Worm (Caenorhabditis elegans) whole organism, L3 larva: ENCODE results near the gene T01H3.2.

Source experiments
- R02D3.7 ChIP-seq: fragments of 150-350 bp; optimal IDR thresholded peaks from 2 replicates; lab custom pipeline; 2014; ENCODE audit warnings: missing biosample characterization, missing genetic modification characterization
- aly-2 ChIP-seq: fragments of 150-350 bp; optimal IDR thresholded peaks from 2 replicates; lab custom pipeline; 2014; ENCODE audit warnings: missing biosample characterization, missing genetic modification characterization
- ama-1 ChIP-seq: fragments of 150-350 bp; optimal IDR thresholded peaks from 2 replicates; lab custom pipeline; 2018
- ceh-16 ChIP-seq: sonication (generic microtip); optimal IDR thresholded peaks from 2 replicates; lab custom pipeline; 2017; ENCODE audit warnings: missing biosample characterization, missing genetic modification characterization
- ceh-28 ChIP-seq: fragments of 150-350 bp; optimal IDR thresholded peaks from 2 replicates; lab custom pipeline; 2014; ENCODE audit warnings: missing biosample characterization, missing genetic modification reagents, missing genetic modification characterization
- ceh-82 ChIP-seq: fragments of 150-350 bp; optimal IDR thresholded peaks from 2 replicates; lab custom pipeline; 2014; ENCODE audit warnings: missing biosample characterization, missing genetic modification characterization
- ceh-9 ChIP-seq: sonication (generic microtip); optimal IDR thresholded peaks from 2 replicates; lab custom pipeline; 2018; ENCODE audit warnings: missing biosample characterization, missing genetic modification characterization
- daf-12 ChIP-seq: fragments of 150-350 bp; optimal IDR thresholded peaks from 2 replicates; lab custom pipeline; 2014; ENCODE audit warnings: missing biosample characterization, missing genetic modification reagents, missing genetic modification characterization
- egl-5 ChIP-seq: fragments of 150-350 bp; optimal IDR thresholded peaks from 2 replicates; lab custom pipeline; 2017; ENCODE audit warnings: missing biosample characterization, missing genetic modification reagents, missing genetic modification characterization, inconsistent platforms
- elt-1 ChIP-seq: fragments of 150-350 bp; optimal IDR thresholded peaks from 2 replicates; lab custom pipeline; 2014; ENCODE audit warnings: missing biosample characterization, missing genetic modification characterization
- elt-2 ChIP-seq: sonication (generic microtip); optimal IDR thresholded peaks from 2 replicates; lab custom pipeline; 2016; ENCODE audit warnings: missing genetic modification reagents, mild to moderate bottlenecking, missing genetic modification characterization, missing compliant biosample characterization
- eor-1 ChIP-seq, 2 experiments: fragments of 150-350 bp; optimal IDR thresholded peaks; 2 replicates each; lab custom pipeline; 2014 to 2018; ENCODE audit warnings: missing biosample characterization in 2 of 2, missing genetic modification characterization in 2 of 2
- fkh-10 ChIP-seq: sonication (generic microtip); optimal IDR thresholded peaks from 2 replicates; lab custom pipeline; 2017; ENCODE audit warnings: missing biosample characterization, missing genetic modification reagents, missing genetic modification characterization
- fkh-2 ChIP-seq: fragments of 150-350 bp; optimal IDR thresholded peaks from 2 replicates; lab custom pipeline; 2014; ENCODE audit warnings: missing biosample characterization, missing genetic modification reagents, missing genetic modification characterization
- fos-1 ChIP-seq: fragments of 150-350 bp; optimal IDR thresholded peaks from 2 replicates; lab custom pipeline; 2014; ENCODE audit warnings: missing biosample characterization, missing genetic modification characterization
- hmg-11 ChIP-seq: sonication (generic microtip); optimal IDR thresholded peaks from 2 replicates; lab custom pipeline; 2016; ENCODE audit warnings: missing genetic modification characterization, missing compliant biosample characterization
- lin-15B ChIP-seq: fragments of 150-350 bp; optimal IDR thresholded peaks from 2 replicates; lab custom pipeline; 2014; ENCODE audit warnings: missing biosample characterization, missing genetic modification characterization
- lin-39 ChIP-seq: fragments of 150-350 bp; optimal IDR thresholded peaks from 2 replicates; lab custom pipeline; 2018; ENCODE audit warnings: missing biosample characterization, missing genetic modification reagents, missing genetic modification characterization
- lsy-12 ChIP-seq: sonication (generic microtip); optimal IDR thresholded peaks from 2 replicates; lab custom pipeline; 2016; ENCODE audit warnings: mild to moderate bottlenecking, missing genetic modification characterization, missing compliant biosample characterization
- nfya-1 ChIP-seq: sonication (generic microtip); optimal IDR thresholded peaks from 2 replicates; lab custom pipeline; 2017; ENCODE audit warnings: missing genetic modification characterization, mild to moderate bottlenecking, missing compliant biosample characterization, antibody characterized with exemption, moderate library complexity; ENCODE audit not compliant: insufficient read depth
- nhr-11 ChIP-seq: fragments of 150-350 bp; optimal IDR thresholded peaks from 2 replicates; lab custom pipeline; 2014; ENCODE audit warnings: missing biosample characterization, missing genetic modification characterization
- nhr-12 ChIP-seq: fragments of 150-350 bp; optimal IDR thresholded peaks from 2 replicates; lab custom pipeline; 2014; ENCODE audit warnings: missing biosample characterization, missing genetic modification characterization
- nhr-23 ChIP-seq: fragments of 150-350 bp; optimal IDR thresholded peaks from 2 replicates; lab custom pipeline; 2014; ENCODE audit warnings: missing biosample characterization, missing genetic modification reagents, missing genetic modification characterization
- nhr-28 ChIP-seq: fragments of 150-350 bp; optimal IDR thresholded peaks from 2 replicates; lab custom pipeline; 2014; ENCODE audit warnings: missing biosample characterization, missing genetic modification characterization
- nhr-67 ChIP-seq: fragments of 150-350 bp; optimal IDR thresholded peaks from 2 replicates; lab custom pipeline; 2014; ENCODE audit warnings: missing biosample characterization, missing genetic modification characterization
- pha-4 ChIP-seq: fragments of 150-350 bp; optimal IDR thresholded peaks from 2 replicates; lab custom pipeline; 2014; ENCODE audit warnings: missing biosample characterization, missing genetic modification reagents, missing genetic modification characterization
- pqm-1 ChIP-seq: fragments of 150-350 bp; optimal IDR thresholded peaks from 2 replicates; lab custom pipeline; 2017; ENCODE audit warnings: missing biosample characterization, missing genetic modification characterization, inconsistent platforms
- sea-2 ChIP-seq: fragments of 150-350 bp; sonication (generic microtip); optimal IDR thresholded peaks from 4 replicates; lab custom pipeline; 2014; ENCODE audit warnings: missing biosample characterization, missing genetic modification reagents, missing genetic modification characterization
- skn-1 ChIP-seq: fragments of 150-350 bp; optimal IDR thresholded peaks from 2 replicates; lab custom pipeline; 2014; ENCODE audit warnings: missing biosample characterization, missing genetic modification characterization
- snpc-4 ChIP-seq: fragments of 150-350 bp; optimal IDR thresholded peaks from 2 replicates; lab custom pipeline; 2014; ENCODE audit warnings: missing biosample characterization, missing genetic modification characterization
- tbx-2 ChIP-seq: sonication (generic microtip); optimal IDR thresholded peaks from 2 replicates; lab custom pipeline; 2016; ENCODE audit warnings: mild to moderate bottlenecking, missing genetic modification characterization, missing compliant biosample characterization
- unc-62 ChIP-seq: fragments of 150-350 bp; sonication (generic microtip); optimal IDR thresholded peaks from 4 replicates; lab custom pipeline; 2014; ENCODE audit warnings: missing biosample characterization, missing genetic modification reagents, missing genetic modification characterization
- ztf-11 ChIP-seq: fragments of 150-350 bp; optimal IDR thresholded peaks from 2 replicates; lab custom pipeline; 2014; ENCODE audit warnings: missing biosample characterization, missing genetic modification characterization
- ztf-4 ChIP-seq: fragments of 150-350 bp; optimal IDR thresholded peaks from 2 replicates; lab custom pipeline; 2014; ENCODE audit warnings: missing biosample characterization, missing genetic modification characterization

Gene T01H3.2

ce11 chrII:7884898-7885297 is 7.1 kb upstream of the T01H3.2 start:
- TF ChIP-seq sea-2 (GFP tag; lab: Kevin White, UChicago) (peak; percentile 40), hmg-11 (tag; lab: Kevin White, UChicago) (peak; percentile 18), ama-1 (no peak), fkh-2 (no peak), nfya-1 (peak; percentile 74), lin-39 (tag; lab: Kevin White, UChicago) (peak; percentile 60), fkh-10 (GFP tag; lab: Kevin White, UChicago) (peak; percentile 31)

DNA sequence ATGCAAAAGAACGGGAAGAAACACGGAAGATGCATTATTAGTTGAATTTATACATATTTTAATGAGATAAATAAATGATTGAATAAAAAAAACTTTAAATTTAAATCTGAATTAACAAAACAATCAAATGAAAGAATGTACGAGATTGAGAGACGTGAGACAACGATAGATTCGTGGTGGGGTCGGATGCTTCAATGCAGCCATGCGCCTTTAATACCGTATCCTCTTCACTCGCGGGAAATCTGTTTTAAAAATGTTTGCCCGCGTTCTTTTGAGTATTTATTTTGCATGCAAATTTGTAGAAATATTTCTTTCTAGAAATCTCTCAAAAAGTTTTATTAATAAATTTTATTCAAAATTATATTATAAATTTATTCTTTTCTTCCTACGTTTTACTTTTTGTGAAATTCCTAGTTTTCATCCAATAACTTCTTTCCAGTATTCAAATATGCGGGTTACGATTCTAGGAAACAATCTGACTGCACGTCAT is 2.6 kb upstream of the T01H3.2 start, which contains the start of gene perm-1:
Gene perm-1 (plus strand): TSS at position 440 of the 490 bp plus-strand sequence.
- TF ChIP-seq aly-2 (tag; lab: Kevin White, UChicago) (no peak), ztf-4 (tag; lab: Kevin White, UChicago) (no peak), elt-1 (no peak), egl-5 (no peak), daf-12 (tag; lab: Kevin White, UChicago) (no peak), tbx-2 (no peak), ama-1 (no peak), nhr-12 (tag; lab: Kevin White, UChicago) (no peak), elt-2 (no peak), nhr-11 (tag; lab: Kevin White, UChicago) (no peak)

DNA sequence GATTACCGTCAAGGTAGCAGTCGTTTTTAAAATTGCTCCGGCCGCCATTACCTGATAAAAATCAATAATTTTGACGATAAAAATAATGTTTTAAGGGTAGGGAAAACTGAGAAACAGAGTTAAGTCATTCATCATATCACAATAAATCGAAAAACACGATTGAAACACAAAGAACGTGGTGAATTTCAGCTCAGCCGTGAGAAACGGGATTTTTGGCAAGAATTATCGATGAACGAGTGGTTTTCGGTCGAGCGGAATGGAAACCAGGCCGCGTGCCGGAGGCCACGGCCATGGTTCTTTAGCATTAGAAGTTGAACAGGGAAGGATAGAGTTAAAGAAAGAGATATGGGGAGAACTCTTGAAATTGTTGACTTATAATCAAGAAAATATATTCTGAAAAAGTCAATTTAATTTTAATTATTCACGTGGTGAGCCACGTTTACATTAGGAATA is 1.5 kb upstream of the T01H3.2 start, which contains the start of the genes vha-4 and T01H3.5:
Gene vha-4 (minus strand): TSS at position 51 of the 453 bp plus-strand sequence.
Gene T01H3.5 (plus strand): TSS at position 351 of the 453 bp plus-strand sequence.
- TF ChIP-seq aly-2 (tag; lab: Kevin White, UChicago) (no peak), lin-15B (tag; lab: Kevin White, UChicago) (peak; percentile 4), snpc-4 (tag; lab: Kevin White, UChicago) (no peak), lin-39 (tag; lab: Kevin White, UChicago) (no peak), hmg-11 (tag; lab: Kevin White, UChicago) (peak; percentile 52), ceh-82 (tag; lab: Kevin White, UChicago) (no peak), skn-1 (tag; lab: Kevin White, UChicago) (no peak), ceh-28 (tag; lab: Kevin White, UChicago) (no peak), R02D3.7 (tag; lab: Kevin White, UChicago) (no peak), ztf-4 (tag; lab: Kevin White, UChicago) (no peak), elt-2 (no peak), ceh-16 (tag; lab: Kevin White, UChicago) (no peak), lsy-12 (tag; lab: Kevin White, UChicago) (no peak)
- TF ChIP-seq, all 47 proteins: peak for 2

DNA sequence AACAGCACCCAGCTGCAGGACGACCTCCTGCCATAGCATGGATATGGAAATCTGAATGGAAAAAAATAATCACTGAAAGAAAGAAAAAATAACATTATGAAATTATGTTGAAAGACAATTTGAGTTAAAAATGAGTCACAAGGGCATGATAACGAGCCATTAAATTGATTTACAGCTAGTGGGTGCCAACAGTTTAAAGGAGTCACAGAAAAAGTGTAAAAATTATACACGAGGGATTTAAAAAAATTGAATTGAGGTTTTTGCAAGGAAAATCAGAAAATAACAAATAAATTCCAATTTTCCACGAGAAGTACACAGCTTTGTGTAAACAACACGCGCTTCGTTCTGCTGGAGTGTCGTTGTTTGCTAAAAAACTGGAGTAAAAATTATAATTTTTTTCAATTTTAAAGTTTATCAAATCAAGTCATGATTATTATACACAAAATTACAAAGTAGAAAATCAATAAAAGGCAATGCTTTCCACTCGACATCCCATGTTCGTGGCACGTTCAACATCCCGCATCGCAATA is 3.9 kb downstream of the T01H3.2 start, which contains the start of gene T01H3.3:
Gene T01H3.3 (minus strand): TSS at position 51 of the 530 bp plus-strand sequence.
- peak; percentile 84 for TF ChIP-seq pha-4
- TF ChIP-seq unc-62 (GFP tag; lab: Kevin White, UChicago): no peak
- TF ChIP-seq elt-1: no peak
- TF ChIP-seq nhr-23: peak; percentile 60
- TF ChIP-seq elt-2: peak; percentile 6
- TF ChIP-seq ztf-11 (tag; lab: Kevin White, UChicago): no peak
- TF ChIP-seq ceh-28 (tag; lab: Kevin White, UChicago): no peak
- no peak for TF ChIP-seq ztf-4 (tag; lab: Kevin White, UChicago)
- no peak for TF ChIP-seq ceh-9 (tag; lab: Kevin White, UChicago)
- no peak for TF ChIP-seq fos-1
- peak; percentile 58 for TF ChIP-seq nfya-1
- TF ChIP-seq pqm-1 (tag; lab: Kevin White, UChicago): no peak
- peak; percentile 54 for TF ChIP-seq lin-15B (tag; lab: Kevin White, UChicago)
- TF ChIP-seq daf-12 (tag; lab: Kevin White, UChicago): no peak
- no peak for TF ChIP-seq eor-1 (tag; optimal IDR thresholded peaks at IDR 0.05; lab: Kevin White, UChicago)
- no peak for TF ChIP-seq nhr-28 (tag; lab: Kevin White, UChicago)

DNA sequence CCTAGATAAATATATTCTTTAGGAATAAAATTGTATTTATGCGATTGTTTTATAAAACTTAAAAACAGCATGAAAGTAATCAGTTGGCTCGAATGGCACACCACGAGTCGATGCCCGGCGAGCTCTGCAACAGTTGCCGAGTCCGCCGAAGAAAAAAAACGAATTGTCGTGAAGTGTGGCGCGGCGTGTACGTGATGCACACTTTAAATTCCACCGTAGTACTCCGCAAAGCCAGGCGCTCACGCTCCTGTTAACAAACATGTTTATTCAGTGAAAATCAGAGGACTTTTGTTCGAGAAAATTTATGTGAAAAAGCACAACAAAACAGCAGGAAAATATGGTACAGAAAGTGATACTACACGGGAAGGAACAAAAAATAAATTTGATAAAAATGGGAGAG is 7.2 kb downstream of the T01H3.2 start:
- TF ChIP-seq snpc-4 (tag; lab: Kevin White, UChicago): peak; percentile 23
- TF ChIP-seq ama-1: peak; percentile 30
- TF ChIP-seq nhr-67: no peak
- TF ChIP-seq pha-4: peak; percentile 81
- TF ChIP-seq lin-15B (tag; lab: Kevin White, UChicago): peak; percentile 73
- peak; percentile 79 for TF ChIP-seq nfya-1
- TF ChIP-seq pqm-1 (tag; lab: Kevin White, UChicago): peak; percentile 5
- no peak for TF ChIP-seq fkh-2
- peak; percentile 40 for TF ChIP-seq egl-5
- TF ChIP-seq, all 47 proteins: peak for 7
